Worm (Caenorhabditis elegans) whole organism, late embryonic: ENCODE data around the gene nspf-3.

Experiments used
- dmd-4 ChIP-seq: sonication (generic microtip); optimal IDR thresholded peaks from 2 replicates; lab custom pipeline; 2016; ENCODE audit warnings: borderline replicate concordance, missing genetic modification characterization, missing compliant biosample characterization
- fkh-6 ChIP-seq: sonication (generic microtip); optimal IDR thresholded peaks from 2 replicates; lab custom pipeline; 2016; ENCODE audit warnings: missing genetic modification characterization, missing compliant biosample characterization
- gmeb-2 ChIP-seq: sonication (generic microtip); optimal IDR thresholded peaks from 2 replicates; lab custom pipeline; 2016; ENCODE audit warnings: missing genetic modification characterization, inconsistent platforms, missing compliant biosample characterization
- pha-4 ChIP-seq: fragments of 150-350 bp; optimal IDR thresholded peaks from 2 replicates; lab custom pipeline; 2018; ENCODE audit warnings: missing biosample characterization, missing genetic modification reagents, missing genetic modification characterization
- pqm-1 ChIP-seq: sonication (generic microtip); optimal IDR thresholded peaks from 2 replicates; lab custom pipeline; 2016; ENCODE audit warnings: missing genetic modification characterization, missing compliant biosample characterization

DNA sequence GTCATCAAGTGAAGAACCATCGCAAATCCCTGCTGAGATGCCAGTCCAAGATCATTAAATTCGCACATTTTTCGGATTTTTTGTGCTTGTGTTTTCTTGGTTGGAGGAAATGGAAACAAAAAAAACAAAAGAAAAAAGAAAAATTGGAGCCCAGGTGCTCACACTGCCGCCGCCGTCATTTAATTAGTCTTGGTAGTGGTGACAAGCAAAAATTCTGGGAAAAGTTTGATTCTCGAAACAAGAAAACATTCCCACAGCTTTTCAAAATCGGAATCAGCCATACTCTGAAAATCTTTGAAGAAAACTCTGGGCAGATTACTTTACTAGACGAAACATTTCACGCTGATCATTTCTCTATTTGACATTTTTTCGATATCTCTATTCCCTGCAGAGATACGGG lies 15.2 kb upstream of the nspf-3 start, which contains the start of gene srh-128:
- no peak for TF ChIP-seq pqm-1 (tag; lab: Kevin White, UChicago)
- TF ChIP-seq fkh-6 (tag; lab: Kevin White, UChicago), result no peak
- no peak for TF ChIP-seq pha-4 (tag; lab: Kevin White, UChicago)
- no peak for TF ChIP-seq gmeb-2 (tag; lab: Kevin White, UChicago)
- no peak for TF ChIP-seq dmd-4 (tag; lab: Kevin White, UChicago)
